Fruit fly (Drosophila melanogaster) whole organism, embryonic: Measurements from ENCODE around the gene HP5.

Experiments used
- Adf1 ChIP-seq: fragments of 200-800 bp; sonication (Bioruptor generic); IDR thresholded peaks from 2 replicates; pipeline ENCODE4 v1.3.6; 2022; ENCODE audit warnings: missing biosample characterization, missing genetic modification characterization
- CG10274 ChIP-seq: fragments of 200-800 bp; sonication (Bioruptor generic); optimal IDR thresholded peaks from 3 replicates; lab custom pipeline; 2017; ENCODE audit warnings: missing biosample characterization, mild to moderate bottlenecking, missing genetic modification characterization
- CG10431 ChIP-seq: fragments of 200-800 bp; sonication (Bioruptor generic); optimal IDR thresholded peaks from 3 replicates; lab custom pipeline; 2018; ENCODE audit warnings: missing biosample characterization, mild to moderate bottlenecking, missing genetic modification characterization
- CG10959 ChIP-seq: fragments of 200-800 bp; sonication (Bioruptor generic); IDR thresholded peaks from 2 replicates; pipeline ENCODE4 v1.3.6; 2022; ENCODE audit warnings: missing biosample characterization, missing genetic modification characterization
- CG12236 ChIP-seq: fragments of 200-800 bp; sonication (Bioruptor generic); optimal IDR thresholded peaks from 2 replicates; lab custom pipeline; 2016; ENCODE audit warnings: missing biosample characterization, missing genetic modification characterization
- CG12391 ChIP-seq: fragments of 200-800 bp; sonication (Bioruptor generic); optimal IDR thresholded peaks from 3 replicates; lab custom pipeline; 2018; ENCODE audit warnings: missing biosample characterization, mild to moderate bottlenecking, missing genetic modification characterization, moderate library complexity
- CG14050 ChIP-seq: fragments of 200-800 bp; sonication (Bioruptor generic); IDR thresholded peaks from 3 replicates; pipeline ENCODE4 v1.3.6; 2022; ENCODE audit warnings: missing biosample characterization, missing genetic modification characterization
- CG14860 ChIP-seq: fragments of 200-800 bp; sonication (Bioruptor generic); IDR thresholded peaks from 3 replicates; pipeline ENCODE4 v1.3.6; 2022; ENCODE audit warnings: missing biosample characterization, missing genetic modification characterization; ENCODE audit not compliant: partially characterized antibody
- CG15073 ChIP-seq: fragments of 200-800 bp; sonication (Bioruptor generic); optimal IDR thresholded peaks from 2 replicates; lab custom pipeline; 2016; ENCODE audit warnings: missing biosample characterization, missing genetic modification characterization
- CG15696 ChIP-seq: fragments of 200-800 bp; sonication (Bioruptor generic); optimal IDR thresholded peaks from 2 replicates; lab custom pipeline; 2019; ENCODE audit warnings: missing biosample characterization, mild to moderate bottlenecking, missing genetic modification characterization, moderate library complexity
- CG17328 ChIP-seq: fragments of 200-800 bp; sonication (Bioruptor generic); IDR thresholded peaks from 2 replicates; pipeline ENCODE4 v1.3.6; 2022; ENCODE audit warnings: missing biosample characterization, missing genetic modification characterization
- CG17385 ChIP-seq: fragments of 200-800 bp; sonication (Bioruptor generic); optimal IDR thresholded peaks from 3 replicates; lab custom pipeline; 2018; ENCODE audit warnings: missing biosample characterization, mild to moderate bottlenecking, missing genetic modification characterization
- CG32767 ChIP-seq: fragments of 200-800 bp; sonication (Bioruptor generic); IDR thresholded peaks from 2 replicates; pipeline ENCODE4 v1.3.6; 2022; ENCODE audit warnings: missing biosample characterization, missing genetic modification characterization
- CG32772 ChIP-seq: fragments of 200-800 bp; sonication (Bioruptor generic); IDR thresholded peaks from 2 replicates; pipeline ENCODE4 v1.3.6; 2022; ENCODE audit warnings: missing biosample characterization, missing genetic modification characterization
- CG7556 ChIP-seq: fragments of 200-800 bp; sonication (Bioruptor generic); optimal IDR thresholded peaks from 2 replicates; lab custom pipeline; 2017; ENCODE audit warnings: missing biosample characterization, mild to moderate bottlenecking, missing genetic modification characterization
- CG9437 ChIP-seq: fragments of 200-800 bp; sonication (Bioruptor generic); optimal IDR thresholded peaks from 2 replicates; lab custom pipeline; 2018; ENCODE audit warnings: missing biosample characterization, mild to moderate bottlenecking, missing genetic modification characterization
- CG9609 ChIP-seq: fragments of 200-800 bp; sonication (Bioruptor generic); optimal IDR thresholded peaks from 3 replicates; lab custom pipeline; 2016; ENCODE audit warnings: missing biosample characterization, missing genetic modification characterization
- Chrac-16 ChIP-seq: fragments of 200-800 bp; sonication (Bioruptor generic); optimal IDR thresholded peaks from 3 replicates; lab custom pipeline; 2016; ENCODE audit warnings: missing biosample characterization, missing genetic modification characterization
- CoRest ChIP-seq: fragments of 200-800 bp; sonication (Bioruptor generic); optimal IDR thresholded peaks from 3 replicates; lab custom pipeline; 2018; ENCODE audit warnings: missing biosample characterization, mild to moderate bottlenecking, missing genetic modification characterization, moderate library complexity
- Doc3 ChIP-seq: fragments of 200-800 bp; sonication (Bioruptor generic); IDR thresholded peaks from 3 replicates; pipeline ENCODE4 v1.3.6; 2022; ENCODE audit warnings: missing biosample characterization, missing genetic modification characterization; ENCODE audit not compliant: partially characterized antibody
- E2f1 ChIP-seq: fragments of 200-800 bp; sonication (Bioruptor generic); IDR thresholded peaks from 2 replicates; pipeline ENCODE4 v1.3.6; 2022; ENCODE audit warnings: missing biosample characterization, missing genetic modification characterization
- Ets97D ChIP-seq: fragments of 200-800 bp; sonication (Bioruptor generic); optimal IDR thresholded peaks from 3 replicates; lab custom pipeline; 2016; ENCODE audit warnings: missing biosample characterization, missing genetic modification characterization
- Lhr ChIP-seq: fragments of 200-800 bp; sonication (Bioruptor generic); optimal IDR thresholded peaks from 3 replicates; lab custom pipeline; 2017; ENCODE audit warnings: mild to moderate bottlenecking, missing biosample characterization, missing genetic modification reagents, missing genetic modification characterization
- Nf-YC ChIP-seq: fragments of 200-800 bp; optimal IDR thresholded peaks from 3 replicates; lab custom pipeline; 2019; ENCODE audit warnings: missing biosample characterization, mild to moderate bottlenecking, missing genetic modification characterization, moderate library complexity
- Opbp ChIP-seq: fragments of 200-800 bp; sonication (Bioruptor generic); IDR thresholded peaks from 3 replicates; pipeline ENCODE4 v1.3.6; 2022; ENCODE audit warnings: missing biosample characterization, missing genetic modification characterization; ENCODE audit not compliant: partially characterized antibody
- Ravus ChIP-seq: fragments of 200-800 bp; sonication (Bioruptor generic); IDR thresholded peaks from 2 replicates; pipeline ENCODE4 v1.3.6; 2022; ENCODE audit warnings: missing biosample characterization, missing genetic modification characterization
- Xrp1 ChIP-seq: fragments of 200-800 bp; sonication (Bioruptor generic); IDR thresholded peaks from 2 replicates; pipeline ENCODE4 v1.3.6; 2022; ENCODE audit warnings: missing biosample characterization, missing genetic modification characterization
- aop ChIP-seq: fragments of 200-800 bp; sonication (Bioruptor generic); IDR thresholded peaks from 2 replicates; pipeline ENCODE4 v1.3.6; 2022; ENCODE audit warnings: missing biosample characterization, missing genetic modification characterization
- az2 ChIP-seq: fragments of 200-800 bp; sonication (Bioruptor generic); optimal IDR thresholded peaks from 3 replicates; lab custom pipeline; 2016; ENCODE audit warnings: missing biosample characterization, missing genetic modification characterization
- bowl ChIP-seq: fragments of 200-800 bp; sonication (Bioruptor generic); IDR thresholded peaks from 2 replicates; pipeline ENCODE4 v1.3.6; 2022; ENCODE audit warnings: missing biosample characterization, missing genetic modification characterization
- chn ChIP-seq: fragments of 200-800 bp; sonication (Bioruptor generic); optimal IDR thresholded peaks from 2 replicates; lab custom pipeline; 2016; ENCODE audit warnings: missing biosample characterization, missing genetic modification characterization
- corto ChIP-seq: fragments of 200-800 bp; sonication (Bioruptor generic); optimal IDR thresholded peaks from 2 replicates; lab custom pipeline; 2016; ENCODE audit warnings: missing biosample characterization, mild to moderate bottlenecking, missing genetic modification characterization, moderate library complexity
- crp ChIP-seq, 2 experiments: fragments of 200-800 bp; sonication (Bioruptor generic); optimal IDR thresholded peaks; 2 replicates in 1 of 2; 3 replicates in 1 of 2; lab custom pipeline; 2017; ENCODE audit warnings: missing biosample characterization in 2 of 2, missing genetic modification characterization in 2 of 2, mild to moderate bottlenecking in 1 of 2, moderate library complexity in 1 of 2
- dmrt11E ChIP-seq: fragments of 200-800 bp; sonication (Bioruptor generic); optimal IDR thresholded peaks from 3 replicates; lab custom pipeline; 2018; ENCODE audit warnings: missing biosample characterization, mild to moderate bottlenecking, missing genetic modification characterization, moderate library complexity
- fu2 ChIP-seq: fragments of 200-800 bp; sonication (Bioruptor generic); optimal IDR thresholded peaks from 2 replicates; lab custom pipeline; 2016; ENCODE audit warnings: missing biosample characterization, missing genetic modification characterization
- gsb ChIP-seq: fragments of 200-800 bp; sonication (Bioruptor generic); IDR thresholded peaks from 2 replicates; pipeline ENCODE4 v1.3.6; 2022; ENCODE audit warnings: missing biosample characterization, missing genetic modification characterization
- jigr1 ChIP-seq: fragments of 200-800 bp; sonication (Bioruptor generic); IDR thresholded peaks from 3 replicates; pipeline ENCODE4 v1.3.6; 2022; ENCODE audit warnings: missing biosample characterization, missing genetic modification characterization
- klu ChIP-seq: fragments of 200-800 bp; sonication (Bioruptor generic); IDR thresholded peaks from 2 replicates; pipeline ENCODE4 v1.3.6; 2022; ENCODE audit warnings: missing biosample characterization, missing genetic modification characterization
- knrl ChIP-seq: fragments of 200-800 bp; sonication (Bioruptor generic); IDR thresholded peaks from 3 replicates; pipeline ENCODE4 v1.3.6; 2022; ENCODE audit warnings: missing biosample characterization, missing genetic modification characterization; ENCODE audit not compliant: partially characterized antibody
- luna ChIP-seq: fragments of 200-800 bp; sonication (Bioruptor generic); optimal IDR thresholded peaks from 2 replicates; lab custom pipeline; 2016; ENCODE audit warnings: missing biosample characterization, missing genetic modification characterization
- p53 ChIP-seq: fragments of 200-800 bp; sonication (Bioruptor generic); optimal IDR thresholded peaks from 2 replicates; lab custom pipeline; 2016; ENCODE audit warnings: missing biosample characterization, missing genetic modification characterization
- pros ChIP-seq: fragments of 200-800 bp; sonication (Bioruptor generic); optimal IDR thresholded peaks from 3 replicates; lab custom pipeline; 2019; ENCODE audit warnings: missing biosample characterization, mild to moderate bottlenecking, missing genetic modification characterization, moderate library complexity
- sens ChIP-seq: fragments of 200-800 bp; sonication (Bioruptor generic); peaks from one replicate; lab custom pipeline; 2016; ENCODE audit warnings: missing biosample characterization, missing genetic modification characterization
- shn ChIP-seq: fragments of 200-800 bp; sonication (Bioruptor generic); optimal IDR thresholded peaks from 3 replicates; lab custom pipeline; 2016; ENCODE audit warnings: missing biosample characterization, missing genetic modification characterization
- sim ChIP-seq: fragments of 200-800 bp; sonication (Bioruptor generic); IDR thresholded peaks from 2 replicates; pipeline ENCODE4 v1.3.6; 2022; ENCODE audit warnings: missing biosample characterization, missing genetic modification characterization
- sisA ChIP-seq: fragments of 200-800 bp; sonication (Bioruptor generic); IDR thresholded peaks from 2 replicates; pipeline ENCODE4 v1.3.6; 2022; ENCODE audit warnings: missing biosample characterization, missing genetic modification characterization
- slbo ChIP-seq: fragments of 200-800 bp; sonication (Bioruptor generic); IDR thresholded peaks from 2 replicates; pipeline ENCODE4 v1.3.6; 2022; ENCODE audit warnings: missing biosample characterization, missing genetic modification characterization
- sr ChIP-seq: fragments of 200-800 bp; sonication (Bioruptor generic); IDR thresholded peaks from 3 replicates; pipeline ENCODE4 v1.3.6; 2022; ENCODE audit warnings: missing biosample characterization, missing genetic modification characterization
- tup ChIP-seq: fragments of 200-800 bp; sonication (Bioruptor generic); optimal IDR thresholded peaks from 2 replicates; lab custom pipeline; 2016; ENCODE audit warnings: missing biosample characterization, mild to moderate bottlenecking, missing genetic modification characterization, moderate library complexity
- unpg ChIP-seq: fragments of 200-800 bp; sonication (Bioruptor generic); optimal IDR thresholded peaks from 3 replicates; lab custom pipeline; 2018; ENCODE audit warnings: missing biosample characterization, mild to moderate bottlenecking, missing genetic modification characterization, moderate library complexity
- wek ChIP-seq: fragments of 200-800 bp; sonication (Bioruptor generic); optimal IDR thresholded peaks from 3 replicates; lab custom pipeline; 2018; ENCODE audit warnings: missing biosample characterization, mild to moderate bottlenecking, missing genetic modification characterization, moderate library complexity
- z ChIP-seq: fragments of 200-800 bp; sonication (Bioruptor generic); IDR thresholded peaks from 3 replicates; pipeline ENCODE4 v1.3.6; 2022; ENCODE audit warnings: missing biosample characterization, missing genetic modification characterization

HP5 gene

dm6 chrX:11427282-11427689 lies 27.3 kb upstream of the HP5 start (continued):
- no peak for TF ChIP-seq CG14860 (GFP tag; lab: Robert Waterston, UW)
- TF ChIP-seq unpg (GFP tag; lab: Kevin White, UChicago), result peak; percentile 17
- no peak for TF ChIP-seq p53 (GFP tag; lab: Kevin White, UChicago)
- TF ChIP-seq gsb (GFP tag; lab: Robert Waterston, UW), result no peak
- peak; percentile 21 for TF ChIP-seq dmrt11E (tag; lab: Kevin White, UChicago)
- no peak for TF ChIP-seq Ets97D (GFP tag; lab: Kevin White, UChicago)
- peak; percentile 30 for TF ChIP-seq CG17385 (GFP tag; lab: Kevin White, UChicago)
- TF ChIP-seq Chrac-16, result no peak
- no peak for TF ChIP-seq az2 (GFP tag; lab: Kevin White, UChicago)
- TF ChIP-seq fu2, result no peak
- peak; percentile 36 for TF ChIP-seq CG12391 (tag; lab: Kevin White, UChicago)
- TF ChIP-seq wek (GFP tag; lab: Kevin White, UChicago), result peak; percentile 66
- peak; percentile 25 for TF ChIP-seq Lhr (GFP tag; lab: Kevin White, UChicago)
- no peak for TF ChIP-seq CG15073 (GFP tag; lab: Kevin White, UChicago)
- TF ChIP-seq Nf-YC (tag; lab: Kevin White, UChicago), result peak; percentile 14
- no peak for TF ChIP-seq Ravus (GFP tag; lab: Robert Waterston, UW)
- no peak for TF ChIP-seq luna
- peak; percentile 10 for TF ChIP-seq CG10274
- peak in 1 of 2 experiments; percentile 53 for TF ChIP-seq crp (GFP tag; optimal IDR thresholded peaks at IDR 0.05; lab: Kevin White, UChicago)
- TF ChIP-seq sisA (GFP tag; lab: Robert Waterston, UW), result no peak
- TF ChIP-seq CG14050 (GFP tag; lab: Robert Waterston, UW), result no peak
- no peak for TF ChIP-seq sens (GFP tag; lab: Kevin White, UChicago)
- no peak for TF ChIP-seq CG12236 (GFP tag; lab: Kevin White, UChicago)
- TF ChIP-seq sim (GFP tag; lab: Robert Waterston, UW), result no peak
- no peak for TF ChIP-seq z (GFP tag; lab: Robert Waterston, UW)
- no peak for TF ChIP-seq shn (GFP tag; lab: Kevin White, UChicago)
- peak; percentile 48 for TF ChIP-seq Xrp1
- TF ChIP-seq CG17328, result no peak
- no peak for TF ChIP-seq Opbp (GFP tag; lab: Robert Waterston, UW)
- TF ChIP-seq CG10431 (GFP tag; lab: Kevin White, UChicago), result peak; percentile 11
- no peak for TF ChIP-seq corto
- TF ChIP-seq jigr1 (GFP tag; lab: Robert Waterston, UW), result no peak
- no peak for TF ChIP-seq sr (GFP tag; lab: Robert Waterston, UW)
- TF ChIP-seq pros (GFP tag; lab: Kevin White, UChicago), result no peak
- no peak for TF ChIP-seq aop
- 0 out of 2 replicates have a peak, but pooled peaks have one; percentile 16 for TF ChIP-seq CG32767 (GFP tag; lab: Robert Waterston, UW)
- peak; percentile 31; the same call in 1 of the 2 replicates for TF ChIP-seq Adf1 (GFP tag; lab: Robert Waterston, UW)
- peak; percentile 32 for TF ChIP-seq CG7556
- peak; percentile 36 for TF ChIP-seq CoRest (tag; lab: Kevin White, UChicago)
- no peak for TF ChIP-seq CG10959 (GFP tag; lab: Robert Waterston, UW)
- no peak for TF ChIP-seq slbo (GFP tag; lab: Robert Waterston, UW)
- no peak for TF ChIP-seq E2f1
- TF ChIP-seq CG9437 (GFP tag; lab: Kevin White, UChicago), result no peak
- no peak for TF ChIP-seq CG9609 (GFP tag; lab: Kevin White, UChicago)
- TF ChIP-seq CG15696, result peak; percentile 20
- no peak for TF ChIP-seq klu
- TF ChIP-seq bowl (GFP tag; lab: Robert Waterston, UW), result no peak
- TF ChIP-seq tup (GFP tag; lab: Kevin White, UChicago), result no peak
- no peak for TF ChIP-seq knrl (GFP tag; lab: Robert Waterston, UW)
- TF ChIP-seq chn (GFP tag; lab: Kevin White, UChicago), result no peak
- TF ChIP-seq CG32772 (GFP tag; lab: Robert Waterston, UW), result no peak
- TF ChIP-seq Doc3 (GFP tag; lab: Robert Waterston, UW), result no peak
